Fruit fly (Drosophila melanogaster) whole organism, embryonic: ENCODE results near the gene Cep290.

Source experiments
- BtbVII ChIP-seq: fragments of 200-800 bp; sonication (Bioruptor generic); optimal IDR thresholded peaks from 3 replicates; lab custom pipeline; 2017; ENCODE audit warnings: missing biosample characterization, mild to moderate bottlenecking, missing genetic modification characterization
- CG10147 ChIP-seq: fragments of 200-800 bp; sonication (Bioruptor generic); optimal IDR thresholded peaks from 2 replicates; lab custom pipeline; 2019; ENCODE audit warnings: missing biosample characterization, mild to moderate bottlenecking, missing genetic modification characterization, moderate library complexity
- CG10209 ChIP-seq: fragments of 200-800 bp; sonication (Bioruptor generic); optimal IDR thresholded peaks from 3 replicates; lab custom pipeline; 2017; ENCODE audit warnings: missing biosample characterization, mild to moderate bottlenecking, missing genetic modification characterization, missing genetic modification reagents
- CG10979 ChIP-seq: fragments of 200-800 bp; sonication (Bioruptor generic); optimal IDR thresholded peaks from 2 replicates; lab custom pipeline; 2018; ENCODE audit warnings: missing biosample characterization, mild to moderate bottlenecking, missing genetic modification characterization, moderate library complexity
- CG11723 ChIP-seq: fragments of 200-800 bp; sonication (Bioruptor generic); optimal IDR thresholded peaks from 2 replicates; lab custom pipeline; 2017; ENCODE audit warnings: missing biosample characterization, mild to moderate bottlenecking, missing genetic modification characterization
- CG13296 ChIP-seq: fragments of 200-800 bp; sonication (Bioruptor generic); optimal IDR thresholded peaks from 3 replicates; lab custom pipeline; 2018; ENCODE audit warnings: missing biosample characterization, mild to moderate bottlenecking, missing genetic modification characterization
- CG13424 ChIP-seq: fragments of 200-800 bp; sonication (Bioruptor generic); optimal IDR thresholded peaks from 2 replicates; lab custom pipeline; 2019; ENCODE audit warnings: missing biosample characterization, mild to moderate bottlenecking, missing genetic modification characterization, moderate library complexity
- CG14667 ChIP-seq: fragments of 200-800 bp; sonication (Bioruptor generic); IDR thresholded peaks from 2 replicates; pipeline ENCODE4 v1.3.6; 2022; ENCODE audit warnings: missing biosample characterization, missing genetic modification characterization
- CG16813 ChIP-seq: fragments of 200-800 bp; sonication (Bioruptor generic); IDR thresholded peaks from 3 replicates; pipeline ENCODE4 v1.3.6; 2022; ENCODE audit warnings: missing biosample characterization, missing genetic modification characterization; ENCODE audit not compliant: partially characterized antibody
- CG18476 ChIP-seq: fragments of 200-800 bp; sonication (Bioruptor generic); optimal IDR thresholded peaks from 2 replicates; lab custom pipeline; 2016; ENCODE audit warnings: missing biosample characterization, mild to moderate bottlenecking, missing genetic modification characterization
- CG18619 ChIP-seq: fragments of 200-800 bp; sonication (Bioruptor generic); optimal IDR thresholded peaks from 3 replicates; lab custom pipeline; 2017; ENCODE audit warnings: missing biosample characterization, mild to moderate bottlenecking, missing genetic modification characterization
- CG2116 ChIP-seq: fragments of 200-800 bp; sonication (Bioruptor generic); optimal IDR thresholded peaks from 3 replicates; lab custom pipeline; 2018; ENCODE audit warnings: missing biosample characterization, mild to moderate bottlenecking, missing genetic modification characterization
- CG2712 ChIP-seq: fragments of 200-800 bp; optimal IDR thresholded peaks from 3 replicates; lab custom pipeline; 2019; ENCODE audit warnings: missing biosample characterization, mild to moderate bottlenecking, missing genetic modification characterization, moderate library complexity
- CG31365 ChIP-seq: fragments of 200-800 bp; sonication (Bioruptor generic); optimal IDR thresholded peaks from 2 replicates; lab custom pipeline; 2018; ENCODE audit warnings: missing biosample characterization, mild to moderate bottlenecking, missing genetic modification characterization
- CG3281 ChIP-seq: fragments of 200-800 bp; sonication (Bioruptor generic); optimal IDR thresholded peaks from 3 replicates; lab custom pipeline; 2017; ENCODE audit warnings: missing biosample characterization, mild to moderate bottlenecking, missing genetic modification characterization
- CG4360 ChIP-seq: fragments of 200-800 bp; sonication (Bioruptor generic); IDR thresholded peaks from 2 replicates; pipeline ENCODE4 v1.3.6; 2022; ENCODE audit warnings: missing biosample characterization, missing genetic modification characterization
- CG4617 ChIP-seq: fragments of 200-800 bp; sonication (Bioruptor generic); optimal IDR thresholded peaks from 3 replicates; lab custom pipeline; 2016; ENCODE audit warnings: missing biosample characterization, missing genetic modification characterization, borderline replicate concordance
- CG4854 ChIP-seq: fragments of 200-800 bp; sonication (Bioruptor generic); optimal IDR thresholded peaks from 2 replicates; lab custom pipeline; 2016; ENCODE audit warnings: missing biosample characterization, missing genetic modification characterization, inconsistent platforms
- CG6175 ChIP-seq: fragments of 200-800 bp; sonication (Bioruptor generic); IDR thresholded peaks from 3 replicates; pipeline ENCODE4 v1.3.6; 2022; ENCODE audit warnings: missing biosample characterization, missing genetic modification characterization
- CG7357 ChIP-seq: fragments of 200-800 bp; sonication (Bioruptor generic); IDR thresholded peaks from 3 replicates; pipeline ENCODE4 v1.3.6; 2022; ENCODE audit warnings: missing biosample characterization, missing genetic modification characterization
- CG8089 ChIP-seq: fragments of 200-800 bp; sonication (Bioruptor generic); optimal IDR thresholded peaks from 3 replicates; lab custom pipeline; 2016; ENCODE audit warnings: missing biosample characterization, missing genetic modification characterization
- CG8388 ChIP-seq: fragments of 200-800 bp; sonication (Bioruptor generic); optimal IDR thresholded peaks from 2 replicates; lab custom pipeline; 2019; ENCODE audit warnings: missing biosample characterization, mild to moderate bottlenecking, missing genetic modification characterization, moderate library complexity
- CG8944 ChIP-seq: fragments of 200-800 bp; sonication (Bioruptor generic); optimal IDR thresholded peaks from 3 replicates; lab custom pipeline; 2016; ENCODE audit warnings: missing biosample characterization, missing genetic modification characterization
- CG9727 ChIP-seq: fragments of 200-800 bp; sonication (Bioruptor generic); optimal IDR thresholded peaks from 3 replicates; lab custom pipeline; 2017; ENCODE audit warnings: missing biosample characterization, mild to moderate bottlenecking, missing genetic modification characterization
- Deaf1 ChIP-seq: fragments of 200-800 bp; optimal IDR thresholded peaks from 3 replicates; lab custom pipeline; 2019; ENCODE audit warnings: missing biosample characterization, mild to moderate bottlenecking, missing genetic modification characterization, moderate library complexity
- Gsc ChIP-seq: fragments of 200-800 bp; sonication (Bioruptor generic); IDR thresholded peaks from 2 replicates; pipeline ENCODE4 v1.3.6; 2022; ENCODE audit warnings: missing biosample characterization, missing genetic modification characterization
- HLH3B ChIP-seq: fragments of 200-800 bp; sonication (Bioruptor generic); IDR thresholded peaks from 2 replicates; pipeline ENCODE4 v1.3.6; 2022; ENCODE audit warnings: missing biosample characterization, missing genetic modification characterization
- Hr51 ChIP-seq, 2 experiments: fragments of 200-800 bp; sonication (Bioruptor generic); optimal IDR thresholded peaks; 2 replicates in 1 of 2; 3 replicates in 1 of 2; lab custom pipeline; 2016 to 2018; ENCODE audit warnings: missing biosample characterization in 2 of 2, missing genetic modification characterization in 2 of 2, mild to moderate bottlenecking in 1 of 2, moderate library complexity in 1 of 2
- Med ChIP-seq: fragments of 200-800 bp; sonication (Bioruptor generic); peaks from one replicate; lab custom pipeline; 2016; ENCODE audit warnings: missing biosample characterization, missing genetic modification characterization, mild to moderate bottlenecking, inconsistent platforms, moderate library complexity
- Neu2 ChIP-seq: fragments of 200-800 bp; sonication (Bioruptor generic); optimal IDR thresholded peaks from 3 replicates; lab custom pipeline; 2016; ENCODE audit warnings: missing biosample characterization, missing genetic modification characterization, borderline replicate concordance
- Nf-YC ChIP-seq: fragments of 200-800 bp; optimal IDR thresholded peaks from 3 replicates; lab custom pipeline; 2019; ENCODE audit warnings: missing biosample characterization, mild to moderate bottlenecking, missing genetic modification characterization, moderate library complexity
- NfI ChIP-seq: fragments of 200-800 bp; sonication (Bioruptor generic); optimal IDR thresholded peaks from 3 replicates; lab custom pipeline; 2018; ENCODE audit warnings: missing biosample characterization, mild to moderate bottlenecking, missing genetic modification characterization, moderate library complexity
- Six4 ChIP-seq: fragments of 200-800 bp; sonication (Bioruptor generic); optimal IDR thresholded peaks from 2 replicates; lab custom pipeline; 2016; ENCODE audit warnings: missing biosample characterization, missing genetic modification characterization
- aop ChIP-seq: fragments of 200-800 bp; sonication (Bioruptor generic); IDR thresholded peaks from 2 replicates; pipeline ENCODE4 v1.3.6; 2022; ENCODE audit warnings: missing biosample characterization, missing genetic modification characterization
- ato ChIP-seq: fragments of 200-800 bp; sonication (Bioruptor generic); IDR thresholded peaks from 2 replicates; pipeline ENCODE4 v1.3.6; 2022; ENCODE audit warnings: missing biosample characterization, missing genetic modification characterization; ENCODE audit not compliant: partially characterized antibody
- bab2 ChIP-seq: fragments of 200-800 bp; sonication (Bioruptor generic); optimal IDR thresholded peaks from 2 replicates; lab custom pipeline; 2016; ENCODE audit warnings: missing biosample characterization, missing genetic modification characterization
- chif ChIP-seq, 2 experiments: fragments of 200-800 bp; sonication (Bioruptor generic); optimal IDR thresholded peaks; 3 replicates each; lab custom pipeline; 2016; ENCODE audit warnings: missing biosample characterization in 2 of 2, missing genetic modification characterization in 2 of 2
- disco-r ChIP-seq: fragments of 200-800 bp; sonication (Bioruptor generic); optimal IDR thresholded peaks from 2 replicates; lab custom pipeline; 2016; ENCODE audit warnings: missing biosample characterization, missing genetic modification characterization
- dm ChIP-seq: fragments of 200-800 bp; sonication (Bioruptor generic); optimal IDR thresholded peaks from 3 replicates; lab custom pipeline; 2016; ENCODE audit warnings: missing biosample characterization, missing genetic modification characterization
- jumu ChIP-seq: fragments of 200-800 bp; sonication (Bioruptor generic); optimal IDR thresholded peaks from 3 replicates; lab custom pipeline; 2016; ENCODE audit warnings: missing biosample characterization, missing genetic modification characterization
- klu ChIP-seq: fragments of 200-800 bp; sonication (Bioruptor generic); IDR thresholded peaks from 2 replicates; pipeline ENCODE4 v1.3.6; 2022; ENCODE audit warnings: missing biosample characterization, missing genetic modification characterization
- kni ChIP-seq: fragments of 200-800 bp; sonication (Bioruptor generic); optimal IDR thresholded peaks from 3 replicates; lab custom pipeline; 2017; ENCODE audit warnings: mild to moderate bottlenecking, missing biosample characterization, missing genetic modification reagents, missing genetic modification characterization
- lbe ChIP-seq: fragments of 200-800 bp; sonication (Bioruptor generic); optimal IDR thresholded peaks from 2 replicates; lab custom pipeline; 2016; ENCODE audit warnings: missing biosample characterization, mild to moderate bottlenecking, missing genetic modification characterization
- lmd ChIP-seq: fragments of 200-800 bp; sonication (Bioruptor generic); IDR thresholded peaks from 2 replicates; pipeline ENCODE4 v1.3.6; 2022; ENCODE audit warnings: missing biosample characterization, missing genetic modification characterization
- odd ChIP-seq: fragments of 200-800 bp; sonication (Bioruptor generic); optimal IDR thresholded peaks from 2 replicates; lab custom pipeline; 2017; ENCODE audit warnings: missing biosample characterization, mild to moderate bottlenecking, missing genetic modification characterization
- phol ChIP-seq: fragments of 200-800 bp; sonication (Bioruptor generic); optimal IDR thresholded peaks from 3 replicates; lab custom pipeline; 2018; ENCODE audit warnings: missing biosample characterization, mild to moderate bottlenecking, missing genetic modification characterization, moderate library complexity
- shn ChIP-seq: fragments of 200-800 bp; sonication (Bioruptor generic); optimal IDR thresholded peaks from 3 replicates; lab custom pipeline; 2016; ENCODE audit warnings: missing biosample characterization, missing genetic modification characterization
- slbo ChIP-seq: fragments of 200-800 bp; sonication (Bioruptor generic); IDR thresholded peaks from 2 replicates; pipeline ENCODE4 v1.3.6; 2022; ENCODE audit warnings: missing biosample characterization, missing genetic modification characterization
- tio ChIP-seq: fragments of 200-800 bp; sonication (Bioruptor generic); optimal IDR thresholded peaks from 2 replicates; lab custom pipeline; 2017; ENCODE audit warnings: missing biosample characterization, missing genetic modification characterization, inconsistent platforms
- usp ChIP-seq: fragments of >200 bp; optimal IDR thresholded peaks from 2 replicates; lab custom pipeline; 2017; ENCODE audit warnings: missing biosample characterization, missing genetic modification characterization

Gene Cep290

dm6 chr3L:821951-822350, 21.8 kb upstream of the Cep290 start (continued):
- TF ChIP-seq klu (GFP tag; lab: Robert Waterston, UW) (peak; percentile 43; the same call in 1 of the 2 replicates), CG13296 (GFP tag; lab: Kevin White, UChicago) (peak; percentile 70), HLH3B (GFP tag; lab: Robert Waterston, UW) (peak; percentile 83), chif (GFP tag; optimal IDR thresholded peaks at IDR 0.05; lab: Kevin White, UChicago) (peak; percentile 8 to 42), slbo (GFP tag; lab: Robert Waterston, UW) (peak; percentile 37), Med (GFP tag; lab: Kevin White, UChicago) (peak; percentile 86), Neu2 (no peak), CG3281 (peak; percentile 68), CG8388 (GFP tag; lab: Kevin White, UChicago) (peak; percentile 77), CG2712 (tag; lab: Kevin White, UChicago) (peak; percentile 88), CG14667 (GFP tag; lab: Robert Waterston, UW) (peak; percentile 50; the same call in 1 of the 2 replicates), CG31365 (tag; lab: Kevin White, UChicago) (peak; percentile 53), CG9727 (GFP tag; lab: Kevin White, UChicago) (peak; percentile 53), CG10209 (GFP tag; lab: Kevin White, UChicago) (peak; percentile 68), CG8944 (GFP tag; lab: Kevin White, UChicago) (no peak), phol (peak; percentile 84), CG11723 (GFP tag; lab: Kevin White, UChicago) (peak; percentile 32), NfI (GFP tag; lab: Kevin White, UChicago) (peak; percentile 32), CG6175 (no peak), ato (GFP tag; lab: Robert Waterston, UW) (no peak), Gsc (0 out of 2 replicates have a peak, but pooled peaks have one; percentile 39), BtbVII (peak; percentile 68), CG4854 (GFP tag; lab: Kevin White, UChicago) (peak; percentile 9), Deaf1 (tag; lab: Kevin White, UChicago) (peak; percentile 57), CG18476 (GFP tag; lab: Kevin White, UChicago) (peak; percentile 29), Nf-YC (tag; lab: Kevin White, UChicago) (peak; percentile 35), usp (GFP tag; lab: Kevin White, UChicago) (no peak), dm (GFP tag; lab: Kevin White, UChicago) (peak; percentile 14), CG8089 (GFP tag; lab: Kevin White, UChicago) (peak; percentile 30), bab2 (peak; percentile 38), CG10147 (GFP tag; lab: Kevin White, UChicago) (peak; percentile 54), CG4360 (GFP tag; lab: Robert Waterston, UW) (peak; percentile 58), lmd (GFP tag; lab: Robert Waterston, UW) (peak; percentile 79), jumu (GFP tag; lab: Kevin White, UChicago) (peak; percentile 32), CG13424 (tag; lab: Kevin White, UChicago) (peak; percentile 57), Hr51 (GFP tag; optimal IDR thresholded peaks at IDR 0.05; lab: Kevin White, UChicago) (peak; percentile 20 to 75), tio (GFP tag; lab: Kevin White, UChicago) (peak; percentile 46), kni (GFP tag; lab: Kevin White, UChicago) (peak; percentile 25), CG2116 (GFP tag; lab: Kevin White, UChicago) (peak; percentile 10), Six4 (peak; percentile 77), shn (no peak), aop (GFP tag; lab: Robert Waterston, UW) (peak; percentile 72), CG18619 (GFP tag; lab: Kevin White, UChicago) (peak; percentile 48), CG10979 (tag; lab: Kevin White, UChicago) (peak; percentile 87), CG4617 (no peak), lbe (GFP tag; lab: Kevin White, UChicago) (peak; percentile 41), disco-r (GFP tag; lab: Kevin White, UChicago) (no peak), CG16813 (GFP tag; lab: Robert Waterston, UW) (no peak), odd (GFP tag; lab: Kevin White, UChicago) (peak; percentile 31), CG7357 (peak; percentile 42; the same call in 1 of the 3 replicates)
